Worm (Caenorhabditis elegans): ENCODE measurements around the gene F25F2.1.

F25F2.1 gene

DNA sequence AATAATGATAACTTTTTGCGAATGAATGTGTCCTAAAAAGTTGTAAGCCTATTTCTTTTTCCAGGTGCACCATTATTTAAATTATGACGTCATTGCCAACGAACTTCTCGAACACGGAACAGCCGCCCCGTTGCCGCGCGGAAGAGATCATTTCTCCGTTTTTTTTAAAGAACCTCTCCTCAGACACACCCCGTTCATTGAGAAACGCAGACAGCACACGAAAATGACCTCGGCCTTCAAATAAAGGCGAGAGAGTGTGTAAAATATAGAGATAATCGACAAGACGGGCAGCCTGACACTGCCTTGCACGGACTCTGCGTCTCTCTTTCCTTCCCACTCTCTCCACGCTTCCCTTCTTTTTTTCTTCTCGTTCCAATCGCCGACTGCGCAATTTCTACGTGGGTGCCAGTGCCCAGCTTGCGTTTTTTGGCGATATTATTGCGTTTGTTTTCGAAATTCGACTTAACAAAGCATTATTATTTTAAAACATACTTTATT is 51.8 kb downstream of the F25F2.1 start:
- TF ChIP-seq rbr-2 (tag; optimal IDR thresholded peaks at IDR 0.05) (peak; percentile 72), hif-1 (tag; optimal IDR thresholded peaks at IDR 0.05) (peak in 1 of 2 experiments; percentile 59), madf-9 (GFP tag; conservative IDR thresholded peaks at IDR 0.05) (peak; percentile 91), Y48G9A.11 (GFP tag; IDR thresholded peaks at IDR 0.05) (no peak), nhr-28 (tag; optimal IDR thresholded peaks at IDR 0.05) (peak; percentile 75), nhr-77 (tag; optimal IDR thresholded peaks at IDR 0.05) (no peak), pha-4 (GFP tag; IDR thresholded peaks at IDR 0.05) (peak; percentile 72), pha-4 (tag; optimal IDR thresholded peaks at IDR 0.05) (peak; percentile 83), ztf-11 (tag; optimal IDR thresholded peaks at IDR 0.05) (no peak), daf-19 (GFP tag; conservative IDR thresholded peaks at IDR 0.05) (no peak), jun-1 (tag; optimal IDR thresholded peaks at IDR 0.05) (no peak), ceh-62 (tag; optimal IDR thresholded peaks at IDR 0.05) (no peak), F49E8.2 (tag; optimal IDR thresholded peaks at IDR 0.05; ENCODE audit: borderline replicate concordance) (no peak), dmd-9 (GFP tag; IDR thresholded peaks at IDR 0.05) (no peak), egl-43 (GFP tag; IDR thresholded peaks at IDR 0.05) (peak; percentile 79), zfp-3 (GFP tag; conservative IDR thresholded peaks at IDR 0.05) (0 out of 2 replicates have a peak, but pooled peaks have one; percentile 27), arid-1 (GFP tag; conservative IDR thresholded peaks at IDR 0.05) (peak; percentile 39), ceh-28 (tag; optimal IDR thresholded peaks at IDR 0.05) (no peak), duxl-1 (tag; optimal IDR thresholded peaks at IDR 0.05; ENCODE audit: poor library complexity) (peak; percentile 63), nhr-102 (tag; optimal IDR thresholded peaks at IDR 0.05) (peak; percentile 45), lir-3 (tag; optimal IDR thresholded peaks at IDR 0.05) (no peak), F10B5.3 (tag; optimal IDR thresholded peaks at IDR 0.05) (peak; percentile 62), skn-1 (tag; optimal IDR thresholded peaks at IDR 0.05) (no peak), hlh-11 (tag; optimal IDR thresholded peaks at IDR 0.05) (peak; percentile 95), mdt-29 (GFP tag; IDR thresholded peaks at IDR 0.05) (no peak), lsy-2 (tag; optimal IDR thresholded peaks at IDR 0.05) (peak; percentile 74 to 79), php-3 (GFP tag; IDR thresholded peaks at IDR 0.05) (0 out of 2 replicates have a peak, but pooled peaks have one; percentile 39), hlh-30 (tag; optimal IDR thresholded peaks at IDR 0.05; ENCODE audit: insufficient read depth) (peak; percentile 84), tag-97 (GFP tag; IDR thresholded peaks at IDR 0.05) (no peak), dpl-1 (GFP tag; optimal IDR thresholded peaks at IDR 0.05) (peak; percentile 56), ztf-7 (tag; optimal IDR thresholded peaks at IDR 0.05) (no peak), gei-8 (GFP tag; optimal IDR thresholded peaks at IDR 0.05) (peak; percentile 8), egl-27 (tag; optimal IDR thresholded peaks at IDR 0.05) (no peak), mdl-1 (tag; optimal IDR thresholded peaks at IDR 0.05) (peak; percentile 47 to 63), nhr-111 (GFP tag; optimal IDR thresholded peaks at IDR 0.05) (no peak), spr-3 (GFP tag; optimal IDR thresholded peaks at IDR 0.05) (no peak), lin-39 (tag; optimal IDR thresholded peaks at IDR 0.05) (no peak), cey-2 (tag; optimal IDR thresholded peaks at IDR 0.05; ENCODE audit: borderline replicate concordance, insufficient read depth) (no peak), T26A8.4 (GFP tag; IDR thresholded peaks at IDR 0.05) (peak; percentile 78), madf-5 (GFP tag; IDR thresholded peaks at IDR 0.05) (no peak), lin-29 (GFP tag; IDR thresholded peaks at IDR 0.05) (0 out of 2 replicates have a peak, but pooled peaks have one; percentile 44), nhr-76 (tag; optimal IDR thresholded peaks at IDR 0.05) (no peak), nhr-6 (tag; optimal IDR thresholded peaks at IDR 0.05) (no peak), fkh-10 (GFP tag; optimal IDR thresholded peaks at IDR 0.05) (no peak), sdz-12 (GFP tag; optimal IDR thresholded peaks at IDR 0.05) (no peak), zfp-2 (tag; optimal IDR thresholded peaks at IDR 0.05) (no peak), unc-62 (GFP tag; optimal IDR thresholded peaks at IDR 0.05 in 1 of 2) (peak in 1 of 2 experiments; percentile 86), unc-62 (tag; optimal IDR thresholded peaks at IDR 0.05) (no peak), F37D6.2 (tag; optimal IDR thresholded peaks at IDR 0.05) (peak; percentile 59), aly-2 (tag; optimal IDR thresholded peaks at IDR 0.05) (no peak), D1046.2 (GFP tag; IDR thresholded peaks at IDR 0.05) (no peak)
